Worm (Caenorhabditis elegans): Measurements from ENCODE around the gene wrt-4.
A peak's percentile ranks its signal among the peaks of the same experiment; 100 is the strongest.

Gene wrt-4

DNA sequence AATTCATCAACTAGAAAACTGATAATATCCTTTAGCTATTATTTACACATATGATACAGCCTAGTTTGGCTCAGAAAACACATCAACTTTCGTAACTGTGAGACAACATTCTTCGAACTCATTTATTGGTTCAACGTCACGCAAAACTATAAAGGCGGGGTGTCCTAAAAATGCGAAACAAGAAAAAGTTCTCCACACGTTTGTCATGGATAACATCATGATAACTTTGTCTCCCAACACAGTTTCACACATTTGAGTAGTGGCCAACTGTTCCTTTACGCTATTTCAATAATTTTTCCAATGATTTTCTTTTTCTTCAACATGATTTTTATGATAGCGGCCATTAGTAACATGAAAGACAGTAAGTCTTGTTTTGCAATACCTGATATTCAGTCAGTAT is 10.4 kb downstream of the wrt-4 start, which contains the start of gene srxa-9:
Gene srxa-9 (plus strand): TSS at position 301 of the 400 bp plus-strand sequence.
- no peak for TF ChIP-seq F49E8.2 (tag; optimal IDR thresholded peaks at IDR 0.05; ENCODE audit: insufficient read depth)
- no peak for TF ChIP-seq hmg-1.2 (GFP tag; IDR thresholded peaks at IDR 0.05)
- TF ChIP-seq B0336.3 (GFP tag; IDR thresholded peaks at IDR 0.05): no peak
- TF ChIP-seq egrh-3 (GFP tag; IDR thresholded peaks at IDR 0.05): no peak
- TF ChIP-seq pha-4 (tag; optimal IDR thresholded peaks at IDR 0.05): no peak
- TF ChIP-seq lsy-27 (tag; optimal IDR thresholded peaks at IDR 0.05; ENCODE audit: borderline replicate concordance, insufficient read depth): no peak
- no peak for TF ChIP-seq nfyb-1 (GFP tag; IDR thresholded peaks at IDR 0.05)
- no peak for TF ChIP-seq unc-130 (GFP tag; optimal IDR thresholded peaks at IDR 0.05)
- no peak for TF ChIP-seq let-526 (GFP tag; IDR thresholded peaks at IDR 0.05)
- no peak for TF ChIP-seq F57C9.4 (tag; optimal IDR thresholded peaks at IDR 0.05)
- TF ChIP-seq dpff-1 (tag; optimal IDR thresholded peaks at IDR 0.05): no peak

DNA sequence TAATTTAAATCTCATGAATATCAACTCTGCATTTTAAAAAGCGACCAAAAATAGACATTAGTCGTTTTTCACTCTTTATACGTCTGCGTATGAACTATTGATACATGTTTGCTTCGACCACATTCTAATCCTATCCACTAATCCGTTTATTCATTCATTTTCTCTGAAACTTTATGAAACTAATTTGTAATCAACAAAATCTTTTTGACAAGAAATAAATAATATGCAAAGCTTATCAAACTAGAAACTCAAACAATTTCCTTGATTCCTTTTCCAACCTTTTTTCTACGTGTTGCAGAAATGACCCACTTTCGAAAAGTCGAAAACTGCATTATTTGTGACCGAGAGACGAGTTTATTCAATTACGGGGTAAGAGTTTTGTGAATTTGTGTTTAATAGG is 14.8 kb downstream of the wrt-4 start, which contains the start of gene nhr-255:
Gene nhr-255 (plus strand): TSS at position 301 of the 400 bp plus-strand sequence.
- TF ChIP-seq K12H6.12 (tag; optimal IDR thresholded peaks at IDR 0.05): no peak
- no peak for TF ChIP-seq die-1 (tag; optimal IDR thresholded peaks at IDR 0.05)
- no peak for TF ChIP-seq tlf-1 (GFP tag; optimal IDR thresholded peaks at IDR 0.05)
- TF ChIP-seq F37B4.10 (GFP tag; IDR thresholded peaks at IDR 0.05): no peak
- no peak for TF ChIP-seq ceh-100 (GFP tag; IDR thresholded peaks at IDR 0.05)
- no peak for TF ChIP-seq unc-130 (GFP tag; optimal IDR thresholded peaks at IDR 0.05)
- TF ChIP-seq cebp-1 (GFP tag; IDR thresholded peaks at IDR 0.05): no peak
- TF ChIP-seq cebp-1 (tag; optimal IDR thresholded peaks at IDR 0.05): no peak
- no peak for TF ChIP-seq K11D2.4 (GFP tag; IDR thresholded peaks at IDR 0.05)
- TF ChIP-seq hmg-20 (GFP tag; IDR thresholded peaks at IDR 0.05): no peak
- no peak for TF ChIP-seq ama-1 (optimal IDR thresholded peaks at IDR 0.05)
- no peak for TF ChIP-seq ama-1 (GFP tag; optimal IDR thresholded peaks at IDR 0.05)
- no peak for TF ChIP-seq repo-1 (tag; optimal IDR thresholded peaks at IDR 0.05)
- no peak for TF ChIP-seq pha-4 (tag; optimal IDR thresholded peaks at IDR 0.05)
- no peak for TF ChIP-seq F33H1.4 (GFP tag; IDR thresholded peaks at IDR 0.05)
- TF ChIP-seq aptf-3 (GFP tag; IDR thresholded peaks at IDR 0.05): no peak
- no peak for TF ChIP-seq sdz-38 (tag; optimal IDR thresholded peaks at IDR 0.05)
- no peak for TF ChIP-seq lin-54 (GFP tag; optimal IDR thresholded peaks at IDR 0.05)
- TF ChIP-seq somi-1 (GFP tag; optimal IDR thresholded peaks at IDR 0.05): no peak
- TF ChIP-seq C06A6.2 (GFP tag; conservative IDR thresholded peaks at IDR 0.05): no peak

DNA sequence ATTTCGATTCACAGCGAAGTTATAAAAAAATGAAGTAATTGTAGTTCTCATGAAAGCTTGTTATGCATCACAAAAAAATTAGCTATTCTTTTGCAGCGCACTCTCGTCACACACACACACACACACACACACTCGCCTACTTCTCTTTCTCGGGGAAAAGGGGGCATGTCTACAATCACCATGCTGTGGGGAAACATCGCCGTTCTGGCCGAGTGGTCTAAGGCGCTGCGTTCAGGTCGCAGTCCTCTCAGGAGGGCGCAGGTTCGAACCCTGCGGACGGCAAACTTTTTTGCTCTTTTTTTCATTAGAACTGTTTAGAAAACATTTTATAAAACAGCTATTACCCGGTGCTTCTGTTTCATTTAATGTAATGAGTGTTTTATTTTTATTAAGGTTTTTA is 15.2 kb downstream of the wrt-4 start:
- no peak for TF ChIP-seq lin-35 (GFP tag; optimal IDR thresholded peaks at IDR 0.05)
- peak; percentile 74 for TF ChIP-seq B0035.1 (tag; optimal IDR thresholded peaks at IDR 0.05)
- TF ChIP-seq nhr-80 (tag; optimal IDR thresholded peaks at IDR 0.05): peak; percentile 34
- TF ChIP-seq F57C9.4 (tag; optimal IDR thresholded peaks at IDR 0.05): no peak
- TF ChIP-seq nfyb-1 (GFP tag; IDR thresholded peaks at IDR 0.05): peak; percentile 88
- TF ChIP-seq lsl-1 (GFP tag; optimal IDR thresholded peaks at IDR 0.05): peak; percentile 7
- peak; percentile 98 for TF ChIP-seq B0261.1 (tag; optimal IDR thresholded peaks at IDR 0.05)
- TF ChIP-seq hlh-26 (GFP tag; conservative IDR thresholded peaks at IDR 0.05): no peak
- peak; percentile 64 for TF ChIP-seq mxl-1 (tag; optimal IDR thresholded peaks at IDR 0.05)
- no peak for TF ChIP-seq lsy-27 (tag; optimal IDR thresholded peaks at IDR 0.05; ENCODE audit: borderline replicate concordance, insufficient read depth)
- TF ChIP-seq C17E4.6 (GFP tag; IDR thresholded peaks at IDR 0.05): no peak
- no peak for TF ChIP-seq madf-3 (GFP tag; IDR thresholded peaks at IDR 0.05)
- TF ChIP-seq nfya-1 (tag; optimal IDR thresholded peaks at IDR 0.05; ENCODE audit: borderline replicate concordance, insufficient read depth): no peak
- peak; percentile 14; the same call in 1 of the 2 replicates for TF ChIP-seq sea-2 (GFP tag; IDR thresholded peaks at IDR 0.05)
- TF ChIP-seq nhr-27 (tag; optimal IDR thresholded peaks at IDR 0.05): no peak
- TF ChIP-seq Y53F4B.3 (GFP tag; IDR thresholded peaks at IDR 0.05): peak; percentile 27; the same call in 1 of the 2 replicates
- peak; percentile 82 for TF ChIP-seq rcor-1 (GFP tag; IDR thresholded peaks at IDR 0.05)
- TF ChIP-seq F37B4.10 (GFP tag; IDR thresholded peaks at IDR 0.05): 0 out of 2 replicates have a peak, but pooled peaks have one; percentile 38
- TF ChIP-seq nhr-90 (tag; optimal IDR thresholded peaks at IDR 0.05): peak; percentile 86
- TF ChIP-seq ceh-79 (tag; optimal IDR thresholded peaks at IDR 0.05): peak; percentile 45
- no peak for TF ChIP-seq ets-4 (GFP tag; optimal IDR thresholded peaks at IDR 0.05)
- no peak for TF ChIP-seq dpl-1 (GFP tag; optimal IDR thresholded peaks at IDR 0.05)
- TF ChIP-seq unc-130 (GFP tag; optimal IDR thresholded peaks at IDR 0.05): peak; percentile 36
- TF ChIP-seq xnd-1 (tag; optimal IDR thresholded peaks at IDR 0.05): no peak

Measured in whole organism, young adult.